Fruit fly (Drosophila melanogaster) whole organism, embryonic: Measurements from ENCODE around the gene Epp.

Experiments used
- Atf3 ChIP-seq: fragments of 200-800 bp; sonication (Bioruptor generic); optimal IDR thresholded peaks from 3 replicates; lab custom pipeline; 2016; ENCODE audit warnings: missing biosample characterization, missing genetic modification characterization
- BEAF-32 ChIP-seq: fragments of 200-800 bp; sonication (Bioruptor generic); optimal IDR thresholded peaks from 3 replicates; lab custom pipeline; 2017; ENCODE audit warnings: missing biosample characterization, missing genetic modification characterization, mild to moderate bottlenecking, moderate library complexity, missing genetic modification reagents
- CG1024 ChIP-seq: fragments of 200-800 bp; sonication (Bioruptor generic); IDR thresholded peaks from 2 replicates; pipeline ENCODE4 v1.3.6; 2022; ENCODE audit warnings: missing biosample characterization, missing genetic modification characterization
- CG11695 ChIP-seq: fragments of 200-800 bp; sonication (Bioruptor generic); IDR thresholded peaks from 3 replicates; pipeline ENCODE4 v1.3.6; 2022; ENCODE audit warnings: missing biosample characterization, missing genetic modification characterization
- CG12744 ChIP-seq: fragments of 200-800 bp; sonication (Bioruptor generic); optimal IDR thresholded peaks from 2 replicates; lab custom pipeline; 2016; ENCODE audit warnings: missing biosample characterization, missing genetic modification characterization
- CG2678 ChIP-seq: fragments of 200-800 bp; sonication (Bioruptor generic); optimal IDR thresholded peaks from 3 replicates; lab custom pipeline; 2019; ENCODE audit warnings: missing biosample characterization, mild to moderate bottlenecking, missing genetic modification characterization, moderate library complexity
- CG2712 ChIP-seq: fragments of 200-800 bp; optimal IDR thresholded peaks from 3 replicates; lab custom pipeline; 2019; ENCODE audit warnings: missing biosample characterization, mild to moderate bottlenecking, missing genetic modification characterization, moderate library complexity
- CG42726 ChIP-seq: fragments of 200-800 bp; sonication (Bioruptor generic); IDR thresholded peaks from 2 replicates; pipeline ENCODE4 v1.3.6; 2022; ENCODE audit warnings: missing biosample characterization, missing genetic modification characterization; ENCODE audit not compliant: partially characterized antibody
- CG7372 ChIP-seq: fragments of 200-800 bp; sonication (Bioruptor generic); IDR thresholded peaks from 2 replicates; pipeline ENCODE4 v1.3.6; 2022; ENCODE audit warnings: missing biosample characterization, missing genetic modification characterization
- CG7928 ChIP-seq: fragments of 200-800 bp; sonication (Bioruptor generic); optimal IDR thresholded peaks from 2 replicates; lab custom pipeline; 2017; ENCODE audit warnings: missing biosample characterization, mild to moderate bottlenecking, missing genetic modification characterization
- CG9797 ChIP-seq: fragments of 200-800 bp; sonication (Bioruptor generic); optimal IDR thresholded peaks from 3 replicates; lab custom pipeline; 2018; ENCODE audit warnings: missing biosample characterization, mild to moderate bottlenecking, missing genetic modification characterization
- D19B ChIP-seq: fragments of 200-800 bp; sonication (Bioruptor generic); optimal IDR thresholded peaks from 2 replicates; lab custom pipeline; 2017; ENCODE audit warnings: missing biosample characterization, mild to moderate bottlenecking, missing genetic modification characterization
- Deaf1 ChIP-seq: fragments of 200-800 bp; optimal IDR thresholded peaks from 3 replicates; lab custom pipeline; 2019; ENCODE audit warnings: missing biosample characterization, mild to moderate bottlenecking, missing genetic modification characterization, moderate library complexity
- Drgx ChIP-seq: fragments of 200-800 bp; sonication (Bioruptor generic); IDR thresholded peaks from 2 replicates; pipeline ENCODE4 v1.3.6; 2022; ENCODE audit warnings: missing biosample characterization, missing genetic modification characterization
- ERR ChIP-seq: fragments of 200-800 bp; sonication (Bioruptor generic); optimal IDR thresholded peaks from 2 replicates; lab custom pipeline; 2016; ENCODE audit warnings: missing biosample characterization, missing genetic modification characterization
- Ets65A ChIP-seq: fragments of 200-800 bp; sonication (Bioruptor generic); peaks from one replicate; lab custom pipeline; 2016; ENCODE audit warnings: missing biosample characterization, missing genetic modification characterization
- Hr39 ChIP-seq: fragments of >200 bp; optimal IDR thresholded peaks from 2 replicates; lab custom pipeline; 2017
- Hr51 ChIP-seq, 2 experiments: fragments of 200-800 bp; sonication (Bioruptor generic); optimal IDR thresholded peaks; 2 replicates in 1 of 2; 3 replicates in 1 of 2; lab custom pipeline; 2016 to 2018; ENCODE audit warnings: missing biosample characterization in 2 of 2, missing genetic modification characterization in 2 of 2, mild to moderate bottlenecking in 1 of 2, moderate library complexity in 1 of 2
- Med ChIP-seq: fragments of 200-800 bp; sonication (Bioruptor generic); peaks from one replicate; lab custom pipeline; 2016; ENCODE audit warnings: missing biosample characterization, missing genetic modification characterization, mild to moderate bottlenecking, inconsistent platforms, moderate library complexity
- Mrtf ChIP-seq: fragments of 200-800 bp; sonication (Bioruptor generic); IDR thresholded peaks from 3 replicates; pipeline ENCODE4 v1.3.6; 2022; ENCODE audit warnings: missing biosample characterization, missing genetic modification characterization
- Oaz ChIP-seq: fragments of 200-800 bp; sonication (Bioruptor generic); IDR thresholded peaks from 2 replicates; pipeline ENCODE4 v1.3.6; 2022; ENCODE audit warnings: missing biosample characterization, missing genetic modification characterization
- Oli ChIP-seq: fragments of 200-800 bp; sonication (Bioruptor generic); optimal IDR thresholded peaks from 2 replicates; lab custom pipeline; 2018; ENCODE audit warnings: missing biosample characterization, mild to moderate bottlenecking, missing genetic modification characterization, moderate library complexity
- Poxn ChIP-seq: fragments of 200-800 bp; sonication (Bioruptor generic); IDR thresholded peaks from 2 replicates; pipeline ENCODE4 v1.3.6; 2022; ENCODE audit warnings: missing biosample characterization, missing genetic modification characterization
- Ravus ChIP-seq: fragments of 200-800 bp; sonication (Bioruptor generic); IDR thresholded peaks from 2 replicates; pipeline ENCODE4 v1.3.6; 2022; ENCODE audit warnings: missing biosample characterization, missing genetic modification characterization
- Sox102F ChIP-seq: fragments of 200-800 bp; sonication (Bioruptor generic); optimal IDR thresholded peaks from 2 replicates; lab custom pipeline; 2018; ENCODE audit warnings: missing biosample characterization, mild to moderate bottlenecking, missing genetic modification characterization, moderate library complexity
- ap ChIP-seq: fragments of 200-800 bp; sonication (Bioruptor generic); IDR thresholded peaks from 2 replicates; pipeline ENCODE4 v1.3.6; 2022; ENCODE audit warnings: missing biosample characterization, missing genetic modification characterization
- ci ChIP-seq: fragments of 200-800 bp; sonication (Bioruptor generic); IDR thresholded peaks from 3 replicates; pipeline ENCODE4 v1.3.6; 2022; ENCODE audit warnings: missing biosample characterization, missing genetic modification characterization
- dati ChIP-seq: fragments of 200-800 bp; sonication (Bioruptor generic); IDR thresholded peaks from 2 replicates; pipeline ENCODE4 v1.3.6; 2022; ENCODE audit warnings: missing biosample characterization, missing genetic modification characterization
- exex ChIP-seq: fragments of 200-800 bp; sonication (Bioruptor generic); optimal IDR thresholded peaks from 4 replicates; lab custom pipeline; 2018; ENCODE audit warnings: missing biosample characterization, mild to moderate bottlenecking, missing genetic modification characterization, moderate library complexity
- ftz-f1 ChIP-seq: fragments of 200-800 bp; sonication (Bioruptor generic); optimal IDR thresholded peaks from 2 replicates; lab custom pipeline; 2016; ENCODE audit warnings: missing biosample characterization, missing genetic modification characterization
- jigr1 ChIP-seq: fragments of 200-800 bp; sonication (Bioruptor generic); IDR thresholded peaks from 3 replicates; pipeline ENCODE4 v1.3.6; 2022; ENCODE audit warnings: missing biosample characterization, missing genetic modification characterization
- jing ChIP-seq: fragments of 200-800 bp; sonication (Bioruptor generic); optimal IDR thresholded peaks from 2 replicates; lab custom pipeline; 2018; ENCODE audit warnings: missing biosample characterization, mild to moderate bottlenecking, missing genetic modification characterization
- lilli ChIP-seq: fragments of 200-800 bp; sonication (Bioruptor generic); optimal IDR thresholded peaks from 3 replicates; lab custom pipeline; 2016; ENCODE audit warnings: missing biosample characterization, missing genetic modification characterization
- lola ChIP-seq, 3 experiments: fragments of >200 bp in 2 of 3; fragments of 200-800 bp in 1 of 3; sonication (Bioruptor generic) in 1 of 3; optimal IDR thresholded peaks; 2 replicates each; lab custom pipeline; 2017 to 2019; ENCODE audit warnings: missing biosample characterization in 3 of 3, missing genetic modification characterization in 3 of 3, mild to moderate bottlenecking in 1 of 3, moderate library complexity in 1 of 3
- mirr ChIP-seq: fragments of 200-800 bp; sonication (Bioruptor generic); optimal IDR thresholded peaks from 3 replicates; lab custom pipeline; 2018; ENCODE audit warnings: missing biosample characterization, mild to moderate bottlenecking, missing genetic modification characterization
- otp ChIP-seq: fragments of 200-800 bp; sonication (Bioruptor generic); IDR thresholded peaks from 3 replicates; pipeline ENCODE4, ENCODE4 v1.3.6; 2022; ENCODE audit warnings: missing biosample characterization, missing genetic modification characterization
- pan ChIP-seq, 4 experiments: fragments of >200 bp in 3 of 4; fragments of 200-800 bp in 1 of 4; sonication (Bioruptor generic) in 1 of 4; optimal IDR thresholded peaks in 3 of 4; IDR thresholded peaks in 1 of 4; 2 replicates each; pipeline versions ENCODE4 v1.3.6 to Lab custom; 2017 to 2022; ENCODE audit warnings: missing biosample characterization in 2 of 4, missing genetic modification characterization in 2 of 4, mixed read lengths in 1 of 4
- pfk ChIP-seq: fragments of 200-800 bp; sonication (Bioruptor generic); optimal IDR thresholded peaks from 2 replicates; lab custom pipeline; 2018; ENCODE audit warnings: missing biosample characterization, mild to moderate bottlenecking, missing genetic modification characterization, moderate library complexity
- row ChIP-seq: fragments of 200-800 bp; sonication (Bioruptor generic); IDR thresholded peaks from 3 replicates; pipeline ENCODE4 v1.3.6; 2022; ENCODE audit warnings: missing biosample characterization, missing genetic modification characterization
- scrt ChIP-seq: fragments of 200-800 bp; sonication (Bioruptor generic); optimal IDR thresholded peaks from 2 replicates; lab custom pipeline; 2018; ENCODE audit warnings: missing biosample characterization, mild to moderate bottlenecking, missing genetic modification characterization, moderate library complexity
- shn ChIP-seq: fragments of 200-800 bp; sonication (Bioruptor generic); optimal IDR thresholded peaks from 3 replicates; lab custom pipeline; 2016; ENCODE audit warnings: missing biosample characterization, missing genetic modification characterization
- slbo ChIP-seq: fragments of 200-800 bp; sonication (Bioruptor generic); IDR thresholded peaks from 2 replicates; pipeline ENCODE4 v1.3.6; 2022; ENCODE audit warnings: missing biosample characterization, missing genetic modification characterization
- sob ChIP-seq: fragments of 200-800 bp; sonication (Bioruptor generic); IDR thresholded peaks from 2 replicates; pipeline ENCODE4 v1.3.6; 2022; ENCODE audit warnings: missing biosample characterization, missing genetic modification characterization
- stc ChIP-seq: fragments of 200-800 bp; sonication (Bioruptor generic); IDR thresholded peaks from 2 replicates; pipeline ENCODE4 v1.3.6; 2022; ENCODE audit warnings: missing biosample characterization, missing genetic modification characterization
- stwl ChIP-seq: fragments of 200-800 bp; sonication (Bioruptor generic); optimal IDR thresholded peaks from 3 replicates; lab custom pipeline; 2018; ENCODE audit warnings: missing biosample characterization, mild to moderate bottlenecking, missing genetic modification characterization, moderate library complexity
- sug ChIP-seq: fragments of 200-800 bp; optimal IDR thresholded peaks from 2 replicates; lab custom pipeline; 2019; ENCODE audit warnings: missing biosample characterization, mild to moderate bottlenecking, missing genetic modification characterization, moderate library complexity
- vvl ChIP-seq: fragments of 200-800 bp; sonication (Bioruptor generic); IDR thresholded peaks from 2 replicates; pipeline ENCODE4 v1.3.6; 2022; ENCODE audit warnings: missing biosample characterization, missing genetic modification characterization
- wor ChIP-seq: fragments of 200-800 bp; sonication (Bioruptor generic); IDR thresholded peaks from 2 replicates; pipeline ENCODE4 v1.3.6; 2022; ENCODE audit warnings: missing biosample characterization, missing genetic modification characterization

Epp gene

dm6 chr3R:24017648-24018047 lies 24.9 kb upstream of the Epp start:
- TF ChIP-seq Med (peak; percentile 54), otp (GFP tag; lab: Robert Waterston, UW) (0 out of 3 replicates have a peak, but pooled peaks have one; percentile 36), CG11695 (0 out of 3 replicates have a peak, but pooled peaks have one; percentile 25), Oli (tag; lab: Kevin White, UChicago) (peak; percentile 10), Deaf1 (tag; lab: Kevin White, UChicago) (no peak), CG42726 (GFP tag; lab: Robert Waterston, UW) (no peak), CG7372 (GFP tag; lab: Robert Waterston, UW) (peak; percentile 52; the same call in 1 of the 2 replicates), stc (GFP tag; lab: Robert Waterston, UW) (peak; percentile 8; the same call in 1 of the 2 replicates), row (peak; percentile 26; the same call in 1 of the 3 replicates), pan (optimal IDR thresholded peaks at IDR 0.05; lab: Kevin White, UChicago) (no peak), pan (GFP tag; optimal IDR thresholded peaks at IDR 0.05 in 1 of 2, IDR thresholded peaks at IDR 0.05 in 1 of 2) (peak in 1 of 2 experiments; percentile 37), Drgx (0 out of 2 replicates have a peak, but pooled peaks have one; percentile 43), D19B (GFP tag; lab: Kevin White, UChicago) (peak; percentile 34), scrt (GFP tag; lab: Kevin White, UChicago) (no peak), sob (no peak), Hr51 (GFP tag; optimal IDR thresholded peaks at IDR 0.05; lab: Kevin White, UChicago) (peak in 1 of 2 experiments; percentile 10), vvl (0 out of 2 replicates have a peak, but pooled peaks have one; percentile 15), CG12744 (GFP tag; lab: Kevin White, UChicago) (no peak), Sox102F (GFP tag; lab: Kevin White, UChicago) (peak; percentile 9)
- TF ChIP-seq, all 482 proteins: peak for 13

dm6 chr3R:24015939-24016913 lies 23.5 kb upstream of the Epp start:
- TF ChIP-seq exex (tag; lab: Kevin White, UChicago) (peak; percentile 89), pfk (GFP tag; lab: Kevin White, UChicago) (no peak), jing (GFP tag; lab: Kevin White, UChicago) (no peak), otp (GFP tag; lab: Robert Waterston, UW) (no peak), Oaz (GFP tag; lab: Robert Waterston, UW) (no peak), jigr1 (no peak), lilli (GFP tag; lab: Kevin White, UChicago) (no peak), mirr (GFP tag; lab: Kevin White, UChicago) (peak; percentile 3), Atf3 (no peak), Poxn (no peak), stwl (tag; lab: Kevin White, UChicago) (no peak), CG9797 (GFP tag; lab: Kevin White, UChicago) (no peak), sug (peak; percentile 84), lola (GFP tag; optimal IDR thresholded peaks at IDR 0.05; lab: Kevin White, UChicago) (no peak), CG2678 (peak; percentile 41), slbo (GFP tag; lab: Robert Waterston, UW) (no peak), CG2712 (tag; lab: Kevin White, UChicago) (no peak), Hr39 (lab: Kevin White, UChicago) (no peak), ERR (GFP tag; lab: Kevin White, UChicago) (no peak), shn (GFP tag; lab: Kevin White, UChicago) (no peak), BEAF-32 (GFP tag; lab: Kevin White, UChicago) (no peak), CG1024 (GFP tag; lab: Robert Waterston, UW) (no peak), Ravus (GFP tag; lab: Robert Waterston, UW) (no peak), dati (no peak), ftz-f1 (GFP tag; lab: Kevin White, UChicago) (no peak), ap (no peak), Ets65A (GFP tag; lab: Kevin White, UChicago) (no peak), ci (GFP tag; lab: Robert Waterston, UW) (0 out of 3 replicates have a peak, but pooled peaks have one; percentile 19), wor (GFP tag; lab: Robert Waterston, UW) (no peak), CG7928 (GFP tag; lab: Kevin White, UChicago) (no peak), Mrtf (no peak)
